Worm (Caenorhabditis elegans) whole organism, L3 larva: ENCODE results near the gene Y64H9A.2.
A peak's percentile ranks its signal among the peaks of the same experiment; 100 is the strongest.

Experiments
- R02D3.7 ChIP-seq: fragments of 150-350 bp; optimal IDR thresholded peaks from 2 replicates; lab custom pipeline; 2014; ENCODE audit warnings: missing biosample characterization, missing genetic modification characterization
- ZK546.5 ChIP-seq: sonication (generic microtip); optimal IDR thresholded peaks from 2 replicates; lab custom pipeline; 2017; ENCODE audit warnings: missing biosample characterization, missing genetic modification characterization
- aly-2 ChIP-seq: fragments of 150-350 bp; optimal IDR thresholded peaks from 2 replicates; lab custom pipeline; 2014; ENCODE audit warnings: missing biosample characterization, missing genetic modification characterization
- ama-1 ChIP-seq: fragments of 150-350 bp; optimal IDR thresholded peaks from 2 replicates; lab custom pipeline; 2018
- ceh-16 ChIP-seq: sonication (generic microtip); optimal IDR thresholded peaks from 2 replicates; lab custom pipeline; 2017; ENCODE audit warnings: missing biosample characterization, missing genetic modification characterization
- ceh-28 ChIP-seq: fragments of 150-350 bp; optimal IDR thresholded peaks from 2 replicates; lab custom pipeline; 2014; ENCODE audit warnings: missing biosample characterization, missing genetic modification reagents, missing genetic modification characterization
- ceh-82 ChIP-seq: fragments of 150-350 bp; optimal IDR thresholded peaks from 2 replicates; lab custom pipeline; 2014; ENCODE audit warnings: missing biosample characterization, missing genetic modification characterization
- ceh-9 ChIP-seq: sonication (generic microtip); optimal IDR thresholded peaks from 2 replicates; lab custom pipeline; 2018; ENCODE audit warnings: missing biosample characterization, missing genetic modification characterization
- daf-12 ChIP-seq: fragments of 150-350 bp; optimal IDR thresholded peaks from 2 replicates; lab custom pipeline; 2014; ENCODE audit warnings: missing biosample characterization, missing genetic modification reagents, missing genetic modification characterization
- egl-27 ChIP-seq: sonication (generic microtip); optimal IDR thresholded peaks from 4 replicates; lab custom pipeline; 2017; ENCODE audit warnings: missing biosample characterization, missing genetic modification reagents, missing genetic modification characterization
- egl-5 ChIP-seq: fragments of 150-350 bp; optimal IDR thresholded peaks from 2 replicates; lab custom pipeline; 2017; ENCODE audit warnings: missing biosample characterization, missing genetic modification reagents, missing genetic modification characterization, inconsistent platforms
- elt-1 ChIP-seq: fragments of 150-350 bp; optimal IDR thresholded peaks from 2 replicates; lab custom pipeline; 2014; ENCODE audit warnings: missing biosample characterization, missing genetic modification characterization
- elt-2 ChIP-seq: sonication (generic microtip); optimal IDR thresholded peaks from 2 replicates; lab custom pipeline; 2016; ENCODE audit warnings: missing genetic modification reagents, mild to moderate bottlenecking, missing genetic modification characterization, missing compliant biosample characterization
- elt-3 ChIP-seq, 3 experiments: fragments of 150-350 bp in 1 of 3; sonication (generic microtip) in 2 of 3; optimal IDR thresholded peaks; 2 replicates in 2 of 3; 4 replicates in 1 of 3; lab custom pipeline; 2014 to 2017; ENCODE audit warnings: missing biosample characterization in 3 of 3, missing genetic modification characterization in 3 of 3
- eor-1 ChIP-seq, 2 experiments: fragments of 150-350 bp; optimal IDR thresholded peaks; 2 replicates each; lab custom pipeline; 2014 to 2018; ENCODE audit warnings: missing biosample characterization in 2 of 2, missing genetic modification characterization in 2 of 2
- fkh-10 ChIP-seq: sonication (generic microtip); optimal IDR thresholded peaks from 2 replicates; lab custom pipeline; 2017; ENCODE audit warnings: missing biosample characterization, missing genetic modification reagents, missing genetic modification characterization
- fkh-2 ChIP-seq: fragments of 150-350 bp; optimal IDR thresholded peaks from 2 replicates; lab custom pipeline; 2014; ENCODE audit warnings: missing biosample characterization, missing genetic modification reagents, missing genetic modification characterization
- hmg-11 ChIP-seq: sonication (generic microtip); optimal IDR thresholded peaks from 2 replicates; lab custom pipeline; 2016; ENCODE audit warnings: missing genetic modification characterization, missing compliant biosample characterization
- jun-1 ChIP-seq: fragments of 150-350 bp; optimal IDR thresholded peaks from 2 replicates; lab custom pipeline; 2014; ENCODE audit warnings: missing biosample characterization, missing genetic modification reagents, missing genetic modification characterization
- lin-15B ChIP-seq: fragments of 150-350 bp; optimal IDR thresholded peaks from 2 replicates; lab custom pipeline; 2014; ENCODE audit warnings: missing biosample characterization, missing genetic modification characterization
- lin-39 ChIP-seq: fragments of 150-350 bp; optimal IDR thresholded peaks from 2 replicates; lab custom pipeline; 2018; ENCODE audit warnings: missing biosample characterization, missing genetic modification reagents, missing genetic modification characterization
- lsy-12 ChIP-seq: sonication (generic microtip); optimal IDR thresholded peaks from 2 replicates; lab custom pipeline; 2016; ENCODE audit warnings: mild to moderate bottlenecking, missing genetic modification characterization, missing compliant biosample characterization
- mdl-1 ChIP-seq: fragments of 150-350 bp; optimal IDR thresholded peaks from 2 replicates; lab custom pipeline; 2014; ENCODE audit warnings: missing biosample characterization, missing genetic modification characterization
- mml-1 ChIP-seq: fragments of 150-350 bp; sonication (generic microtip); optimal IDR thresholded peaks from 3 replicates; lab custom pipeline; 2014; ENCODE audit warnings: missing biosample characterization, missing genetic modification characterization
- nfya-1 ChIP-seq: sonication (generic microtip); optimal IDR thresholded peaks from 2 replicates; lab custom pipeline; 2017; ENCODE audit warnings: missing genetic modification characterization, mild to moderate bottlenecking, missing compliant biosample characterization, antibody characterized with exemption, moderate library complexity; ENCODE audit not compliant: insufficient read depth
- nhr-12 ChIP-seq: fragments of 150-350 bp; optimal IDR thresholded peaks from 2 replicates; lab custom pipeline; 2014; ENCODE audit warnings: missing biosample characterization, missing genetic modification characterization
- nhr-23 ChIP-seq: fragments of 150-350 bp; optimal IDR thresholded peaks from 2 replicates; lab custom pipeline; 2014; ENCODE audit warnings: missing biosample characterization, missing genetic modification reagents, missing genetic modification characterization
- nhr-237 ChIP-seq: fragments of 150-350 bp; optimal IDR thresholded peaks from 2 replicates; lab custom pipeline; 2014; ENCODE audit warnings: missing biosample characterization, missing genetic modification characterization
- nhr-25 ChIP-seq: sonication (generic microtip); optimal IDR thresholded peaks from 2 replicates; lab custom pipeline; 2017; ENCODE audit warnings: missing biosample characterization, missing genetic modification characterization
- nhr-28 ChIP-seq: fragments of 150-350 bp; optimal IDR thresholded peaks from 2 replicates; lab custom pipeline; 2014; ENCODE audit warnings: missing biosample characterization, missing genetic modification characterization
- nhr-67 ChIP-seq: fragments of 150-350 bp; optimal IDR thresholded peaks from 2 replicates; lab custom pipeline; 2014; ENCODE audit warnings: missing biosample characterization, missing genetic modification characterization
- nhr-76 ChIP-seq: fragments of 150-350 bp; sonication (generic microtip); optimal IDR thresholded peaks from 5 replicates; lab custom pipeline; 2014; ENCODE audit warnings: missing biosample characterization, missing genetic modification characterization
- nhr-77 ChIP-seq: fragments of 150-350 bp; optimal IDR thresholded peaks from 2 replicates; lab custom pipeline; 2014; ENCODE audit warnings: missing biosample characterization, missing genetic modification characterization
- pha-4 ChIP-seq: fragments of 150-350 bp; optimal IDR thresholded peaks from 2 replicates; lab custom pipeline; 2014; ENCODE audit warnings: missing biosample characterization, missing genetic modification reagents, missing genetic modification characterization
- pqm-1 ChIP-seq: fragments of 150-350 bp; optimal IDR thresholded peaks from 2 replicates; lab custom pipeline; 2017; ENCODE audit warnings: missing biosample characterization, missing genetic modification characterization, inconsistent platforms
- skn-1 ChIP-seq: fragments of 150-350 bp; optimal IDR thresholded peaks from 2 replicates; lab custom pipeline; 2014; ENCODE audit warnings: missing biosample characterization, missing genetic modification characterization
- snpc-4 ChIP-seq: fragments of 150-350 bp; optimal IDR thresholded peaks from 2 replicates; lab custom pipeline; 2014; ENCODE audit warnings: missing biosample characterization, missing genetic modification characterization
- tbx-2 ChIP-seq: sonication (generic microtip); optimal IDR thresholded peaks from 2 replicates; lab custom pipeline; 2016; ENCODE audit warnings: mild to moderate bottlenecking, missing genetic modification characterization, missing compliant biosample characterization
- unc-39 ChIP-seq: sonication (generic microtip); optimal IDR thresholded peaks from 4 replicates; lab custom pipeline; 2017; ENCODE audit warnings: missing biosample characterization, missing genetic modification characterization
- zag-1 ChIP-seq: fragments of 150-350 bp; optimal IDR thresholded peaks from 2 replicates; lab custom pipeline; 2014; ENCODE audit warnings: missing biosample characterization, missing genetic modification characterization
- ztf-11 ChIP-seq: fragments of 150-350 bp; optimal IDR thresholded peaks from 2 replicates; lab custom pipeline; 2014; ENCODE audit warnings: missing biosample characterization, missing genetic modification characterization
- ztf-4 ChIP-seq: fragments of 150-350 bp; optimal IDR thresholded peaks from 2 replicates; lab custom pipeline; 2014; ENCODE audit warnings: missing biosample characterization, missing genetic modification characterization

The Y64H9A.2 gene

DNA sequence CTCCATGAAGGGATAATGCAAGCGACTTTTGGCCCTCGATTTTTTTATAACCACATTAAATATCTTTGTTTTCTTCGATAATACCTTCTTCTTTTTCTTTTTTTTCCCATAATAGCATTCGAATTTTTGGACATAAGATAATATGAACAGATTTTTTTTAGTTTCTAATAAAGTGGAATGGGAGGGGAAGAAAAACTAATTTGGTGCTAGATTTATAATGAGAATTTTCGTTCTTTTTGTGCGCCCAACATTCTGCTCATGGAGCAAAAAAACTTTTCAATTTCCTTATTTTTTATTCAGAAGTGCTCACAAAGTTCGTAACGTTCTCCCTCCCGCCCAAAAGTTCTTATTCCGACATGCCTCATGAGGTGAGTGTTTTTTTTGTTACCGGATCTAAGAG is 28.0 kb upstream of the Y64H9A.2 start, which contains the start of gene ZC449.8:
ZC449.8 (plus strand) TSS at position 301 of the 400 bp plus-strand sequence.
- TF ChIP-seq ZK546.5 (tag; lab: Kevin White, UChicago) (no peak), R02D3.7 (no peak), elt-1 (tag; lab: Kevin White, UChicago) (no peak), ceh-9 (tag; lab: Kevin White, UChicago) (no peak), hmg-11 (no peak), ceh-16 (tag; lab: Kevin White, UChicago) (no peak), nfya-1 (tag; lab: Kevin White, UChicago) (no peak), nhr-76 (tag; lab: Kevin White, UChicago) (no peak), nhr-28 (tag; lab: Kevin White, UChicago) (no peak), aly-2 (tag; lab: Kevin White, UChicago) (no peak)
- TF ChIP-seq, all 47 proteins: peak for 0

DNA sequence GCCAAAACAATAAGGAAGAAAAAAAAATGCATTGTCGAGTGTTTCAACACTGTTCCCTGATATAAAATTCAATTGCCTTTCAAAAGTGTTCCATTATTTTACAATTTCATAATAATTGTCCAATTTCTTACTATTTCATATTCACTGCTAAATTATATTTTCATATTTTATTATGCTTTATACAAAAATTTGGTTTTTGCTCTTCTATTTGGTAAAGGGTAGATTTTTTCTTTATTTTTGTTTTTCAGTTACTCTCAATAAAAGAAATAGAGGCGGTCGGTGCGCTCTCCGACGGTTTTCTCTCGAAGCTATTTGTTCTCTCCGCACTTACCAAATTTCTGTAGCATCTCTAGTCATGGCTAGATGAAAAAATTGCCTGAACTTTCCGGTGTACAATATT is 26.2 kb upstream of the Y64H9A.2 start, which contains the start of gene sek-3:
sek-3 (plus strand) TSS at position 301 of the 400 bp plus-strand sequence.
- no peak for TF ChIP-seq snpc-4 (tag; lab: Kevin White, UChicago)
- TF ChIP-seq daf-12 (tag; lab: Kevin White, UChicago), result no peak
- TF ChIP-seq nhr-77 (tag; lab: Kevin White, UChicago), result no peak
- TF ChIP-seq elt-3 (tag; optimal IDR thresholded peaks at IDR 0.05; lab: Kevin White, UChicago), result no peak
- TF ChIP-seq unc-39 (tag; lab: Kevin White, UChicago), result no peak
- TF ChIP-seq egl-5, result no peak
- no peak for TF ChIP-seq aly-2 (tag; lab: Kevin White, UChicago)
- no peak for TF ChIP-seq nhr-23 (tag; lab: Kevin White, UChicago)
- TF ChIP-seq egl-27 (tag; lab: Kevin White, UChicago), result no peak
- no peak for TF ChIP-seq fkh-10
- TF ChIP-seq ztf-4, result no peak
- TF ChIP-seq lsy-12 (tag; lab: Kevin White, UChicago), result no peak

DNA sequence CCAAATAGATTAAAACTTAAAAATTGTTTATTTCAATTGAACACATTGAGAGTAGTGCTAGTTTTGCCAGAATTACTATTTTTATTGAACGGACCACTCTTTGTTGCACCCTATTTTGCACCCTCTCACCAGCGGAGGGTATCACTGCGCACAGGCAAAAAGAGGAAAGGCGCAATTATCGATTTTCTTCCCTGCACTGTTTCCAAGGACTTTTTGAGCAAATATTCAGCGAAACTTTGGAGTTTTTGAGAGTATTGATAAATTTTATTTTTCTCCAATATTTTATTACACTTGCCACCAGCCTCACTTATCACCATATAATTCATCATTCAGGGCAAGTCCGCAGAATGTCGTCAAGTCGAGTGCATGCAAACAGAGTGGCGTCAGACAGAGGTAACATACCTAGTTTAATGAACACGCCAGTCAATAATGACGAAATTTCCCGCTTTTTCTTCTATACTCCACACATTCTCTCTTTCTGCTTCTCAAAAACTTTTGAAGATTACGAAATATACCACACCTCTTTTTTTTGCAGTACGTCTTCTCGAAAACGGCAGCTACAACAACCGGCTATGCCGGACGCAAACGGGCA is 25.6 kb upstream of the Y64H9A.2 start:
- TF ChIP-seq nhr-23 (tag; lab: Kevin White, UChicago) (peak; percentile 47), pqm-1 (tag; lab: Kevin White, UChicago) (peak; percentile 27), daf-12 (tag; lab: Kevin White, UChicago) (no peak), nhr-67 (tag; lab: Kevin White, UChicago) (no peak), elt-3 (tag; optimal IDR thresholded peaks at IDR 0.05; lab: Kevin White, UChicago) (no peak), aly-2 (tag; lab: Kevin White, UChicago) (no peak), ceh-9 (tag; lab: Kevin White, UChicago) (no peak), elt-1 (tag; lab: Kevin White, UChicago) (no peak), nhr-25 (tag; lab: Kevin White, UChicago) (peak; percentile 43), elt-2 (peak; percentile 56), ceh-28 (peak; percentile 58), lin-39 (tag; lab: Kevin White, UChicago) (peak; percentile 31), nfya-1 (tag; lab: Kevin White, UChicago) (peak; percentile 19), snpc-4 (tag; lab: Kevin White, UChicago) (peak; percentile 11), pha-4 (tag; lab: Kevin White, UChicago) (peak; percentile 58), fkh-2 (tag; lab: Kevin White, UChicago) (no peak)

DNA sequence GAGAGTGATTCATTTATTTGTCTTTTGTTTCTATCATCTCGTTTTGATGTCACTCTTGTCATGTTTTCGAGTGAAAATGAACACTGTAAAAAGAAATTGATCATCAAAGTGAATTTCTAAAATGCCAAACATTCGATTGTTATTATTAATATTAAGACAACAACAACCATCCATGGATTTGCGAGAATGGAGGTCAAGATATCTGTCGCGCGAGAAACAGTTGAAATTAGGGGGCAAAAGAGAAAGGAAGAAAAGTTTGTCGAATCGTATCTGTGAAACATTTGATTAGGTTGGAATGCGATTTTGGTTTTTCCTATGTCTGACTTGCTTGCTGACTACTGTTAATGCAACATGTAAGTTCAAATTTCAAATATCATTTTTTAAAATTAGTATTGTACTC is 22.8 kb upstream of the Y64H9A.2 start, which contains the start of gene ZC449.2:
ZC449.2 (plus strand) TSS at position 290 of the 400 bp plus-strand sequence.
- peak; percentile 38 for TF ChIP-seq pqm-1 (tag; lab: Kevin White, UChicago)
- TF ChIP-seq jun-1 (tag; lab: Kevin White, UChicago), result no peak

DNA sequence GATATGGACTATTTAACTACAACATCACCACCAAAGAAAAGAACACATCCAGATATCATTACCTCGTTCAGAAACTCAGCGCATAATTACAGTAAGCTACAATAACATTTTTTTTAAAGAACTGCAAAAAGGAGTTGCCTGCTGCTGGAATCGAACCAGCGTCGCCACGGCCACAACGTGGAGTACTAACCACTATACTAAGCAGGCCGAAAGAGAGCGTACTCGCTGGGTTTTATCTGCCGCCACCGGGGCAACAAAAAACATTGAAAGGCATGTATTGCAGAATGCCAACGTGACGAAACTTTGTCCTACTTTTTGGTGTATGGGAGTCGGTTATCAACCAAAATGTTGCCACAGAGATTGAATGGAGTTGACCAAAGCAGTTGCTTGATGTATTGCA is 21.1 kb upstream of the Y64H9A.2 start:
- TF ChIP-seq ceh-9 (tag; lab: Kevin White, UChicago) (no peak), egl-5 (no peak), zag-1 (tag; lab: Kevin White, UChicago) (no peak), lin-15B (no peak), nhr-77 (tag; lab: Kevin White, UChicago) (no peak), nhr-76 (tag; lab: Kevin White, UChicago) (no peak), snpc-4 (tag; lab: Kevin White, UChicago) (no peak), elt-3 (tag; optimal IDR thresholded peaks at IDR 0.05; lab: Kevin White, UChicago) (no peak), tbx-2 (no peak), lsy-12 (tag; lab: Kevin White, UChicago) (peak; percentile 59), mml-1 (no peak), egl-27 (tag; lab: Kevin White, UChicago) (no peak), nhr-12 (tag; lab: Kevin White, UChicago) (no peak), daf-12 (tag; lab: Kevin White, UChicago) (no peak), mdl-1 (no peak), ceh-28 (no peak), ama-1 (no peak), nhr-237 (no peak), ceh-82 (tag; lab: Kevin White, UChicago) (no peak), nhr-23 (tag; lab: Kevin White, UChicago) (no peak), pqm-1 (tag; lab: Kevin White, UChicago) (peak; percentile 12), nhr-67 (tag; lab: Kevin White, UChicago) (no peak), fkh-2 (tag; lab: Kevin White, UChicago) (no peak), eor-1 (tag; optimal IDR thresholded peaks at IDR 0.05; lab: Kevin White, UChicago) (no peak), nhr-25 (tag; lab: Kevin White, UChicago) (peak; percentile 33), skn-1 (no peak), ztf-11 (tag; lab: Kevin White, UChicago) (no peak), hmg-11 (peak; percentile 69)
